Worm (Caenorhabditis elegans) whole organism, L3 larva: ENCODE data around the gene F35H10.2.
A peak's percentile ranks its signal among the peaks of the same experiment; 100 is the strongest.

Source experiments
- aly-2 ChIP-seq: fragments of 150-350 bp; optimal IDR thresholded peaks from 2 replicates; lab custom pipeline; 2014; ENCODE audit warnings: missing biosample characterization, missing genetic modification characterization
- ama-1 ChIP-seq: fragments of 150-350 bp; optimal IDR thresholded peaks from 2 replicates; lab custom pipeline; 2018
- ceh-82 ChIP-seq: fragments of 150-350 bp; optimal IDR thresholded peaks from 2 replicates; lab custom pipeline; 2014; ENCODE audit warnings: missing biosample characterization, missing genetic modification characterization
- fkh-10 ChIP-seq: sonication (generic microtip); optimal IDR thresholded peaks from 2 replicates; lab custom pipeline; 2017; ENCODE audit warnings: missing biosample characterization, missing genetic modification reagents, missing genetic modification characterization
- lin-15B ChIP-seq: fragments of 150-350 bp; optimal IDR thresholded peaks from 2 replicates; lab custom pipeline; 2014; ENCODE audit warnings: missing biosample characterization, missing genetic modification characterization
- nfya-1 ChIP-seq: sonication (generic microtip); optimal IDR thresholded peaks from 2 replicates; lab custom pipeline; 2017; ENCODE audit warnings: missing genetic modification characterization, mild to moderate bottlenecking, missing compliant biosample characterization, antibody characterized with exemption, moderate library complexity; ENCODE audit not compliant: insufficient read depth
- nhr-11 ChIP-seq: fragments of 150-350 bp; optimal IDR thresholded peaks from 2 replicates; lab custom pipeline; 2014; ENCODE audit warnings: missing biosample characterization, missing genetic modification characterization
- nhr-43 ChIP-seq: sonication (generic microtip); optimal IDR thresholded peaks from 2 replicates; lab custom pipeline; 2016; ENCODE audit warnings: mild to moderate bottlenecking, missing genetic modification characterization, missing compliant biosample characterization; ENCODE audit not compliant: poor library complexity, severe bottlenecking
- nhr-76 ChIP-seq: fragments of 150-350 bp; sonication (generic microtip); optimal IDR thresholded peaks from 5 replicates; lab custom pipeline; 2014; ENCODE audit warnings: missing biosample characterization, missing genetic modification characterization
- pha-4 ChIP-seq: fragments of 150-350 bp; optimal IDR thresholded peaks from 2 replicates; lab custom pipeline; 2014; ENCODE audit warnings: missing biosample characterization, missing genetic modification reagents, missing genetic modification characterization
- skn-1 ChIP-seq: fragments of 150-350 bp; optimal IDR thresholded peaks from 2 replicates; lab custom pipeline; 2014; ENCODE audit warnings: missing biosample characterization, missing genetic modification characterization
- unc-62 ChIP-seq: fragments of 150-350 bp; sonication (generic microtip); optimal IDR thresholded peaks from 4 replicates; lab custom pipeline; 2014; ENCODE audit warnings: missing biosample characterization, missing genetic modification reagents, missing genetic modification characterization
- ztf-11 ChIP-seq: fragments of 150-350 bp; optimal IDR thresholded peaks from 2 replicates; lab custom pipeline; 2014; ENCODE audit warnings: missing biosample characterization, missing genetic modification characterization

- TF ChIP-seq aly-2 (tag; lab: Kevin White, UChicago) = no peak
- TF ChIP-seq unc-62 (GFP tag; lab: Kevin White, UChicago) = no peak
- no peak for TF ChIP-seq nfya-1 (tag; lab: Kevin White, UChicago)
- no peak for TF ChIP-seq ztf-11 (tag; lab: Kevin White, UChicago)
- TF ChIP-seq lin-15B (tag; lab: Kevin White, UChicago) = no peak
- TF ChIP-seq fkh-10 (GFP tag; lab: Kevin White, UChicago) = no peak
- TF ChIP-seq skn-1 (tag; lab: Kevin White, UChicago) = no peak
- no peak for TF ChIP-seq nhr-43 (tag; lab: Kevin White, UChicago)
- TF ChIP-seq ama-1 (lab: Kevin White, UChicago) = no peak
- peak; percentile 9 for TF ChIP-seq pha-4
- TF ChIP-seq nhr-11 (tag; lab: Kevin White, UChicago) = no peak
- TF ChIP-seq nhr-76 = no peak
- no peak for TF ChIP-seq ceh-82 (tag; lab: Kevin White, UChicago)
These were observed 25.3 kb upstream of the F35H10.2 start, which contains the start of gene vha-5 for ce11 chrIV:8303668-8304067.
